Worm (Caenorhabditis elegans): ENCODE data around the gene cyd-1.

- TF ChIP-seq ztf-4 (tag; optimal IDR thresholded peaks at IDR 0.05): no peak
- no peak for TF ChIP-seq ama-1 (optimal IDR thresholded peaks at IDR 0.05)
- TF ChIP-seq lir-3 (tag; optimal IDR thresholded peaks at IDR 0.05; ENCODE audit: poor library complexity): no peak
- TF ChIP-seq unc-98 (GFP tag; IDR thresholded peaks at IDR 0.05): no peak
- no peak for TF ChIP-seq snpc-4 (tag; optimal IDR thresholded peaks at IDR 0.05)
- no peak for TF ChIP-seq elt-3 (tag; optimal IDR thresholded peaks at IDR 0.05)
- TF ChIP-seq ztf-11 (tag; optimal IDR thresholded peaks at IDR 0.05): no peak
- no peak for TF ChIP-seq alr-1 (tag; optimal IDR thresholded peaks at IDR 0.05; ENCODE audit: borderline replicate concordance)
- TF ChIP-seq tbx-2 (tag; optimal IDR thresholded peaks at IDR 0.05): no peak
- TF ChIP-seq lin-35 (GFP tag; optimal IDR thresholded peaks at IDR 0.05): no peak
- TF ChIP-seq lin-14 (GFP tag; optimal IDR thresholded peaks at IDR 0.05): no peak
Observed at ce11 chrII:12935259-12935658, 45.1 kb upstream of the cyd-1 start, which contains the start of gene lips-9.

Data from whole organism, L1 larva.